Fruit fly (Drosophila melanogaster): ENCODE results near the gene CG9586.

CG9586 gene

DNA sequence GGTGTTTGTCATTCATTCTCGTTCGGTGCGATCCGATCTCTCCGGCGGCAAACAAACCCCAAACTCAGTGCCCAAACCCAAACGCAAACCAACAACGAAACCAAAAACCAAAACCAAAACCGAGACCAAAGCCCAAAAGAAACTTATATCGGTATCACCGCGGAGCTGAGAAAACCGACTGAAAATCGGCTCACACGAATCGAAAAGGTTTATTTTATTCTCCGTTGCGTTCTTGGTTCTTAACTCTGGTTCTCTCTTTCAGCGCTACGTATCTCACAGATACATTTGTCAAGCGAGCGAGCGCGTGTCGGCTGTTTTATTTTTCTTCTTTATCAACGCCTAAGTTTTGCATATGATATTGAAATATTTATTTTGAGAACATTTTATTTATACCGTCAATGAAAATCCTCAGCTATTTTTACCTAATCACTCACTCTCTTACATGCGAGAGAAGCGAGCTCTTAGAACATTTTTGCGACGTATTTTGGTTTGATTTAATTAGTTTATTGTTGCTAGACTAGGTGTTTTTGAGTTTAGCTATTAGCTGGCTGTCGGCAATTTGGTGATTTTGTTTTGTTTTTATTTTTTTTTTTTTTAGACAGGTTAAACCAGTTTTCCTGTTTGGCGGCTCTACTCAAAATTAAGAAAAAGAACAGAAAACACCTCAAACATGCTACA is 12.3 kb upstream of the CG9586 start:
- TF ChIP-seq h (GFP tag; optimal IDR thresholded peaks at IDR 0.05): peak; percentile 34
- TF ChIP-seq sv (GFP tag; optimal IDR thresholded peaks at IDR 0.05): no peak
- TF ChIP-seq tai (GFP tag; optimal IDR thresholded peaks at IDR 0.05): peak; percentile 59
- peak; percentile 41 for TF ChIP-seq CrebA (GFP tag; optimal IDR thresholded peaks at IDR 0.05; ENCODE audit: borderline replicate concordance)
- TF ChIP-seq usp (GFP tag; optimal IDR thresholded peaks at IDR 0.05): no peak
- peak; percentile 5 for TF ChIP-seq Hnf4 (GFP tag; optimal IDR thresholded peaks at IDR 0.05)
- peak in 1 of 2 experiments; percentile 4 for TF ChIP-seq dl (GFP tag; optimal IDR thresholded peaks at IDR 0.05; ENCODE audit: insufficient read depth in 1 of 2, partially characterized antibody in 2 of 2)

DNA sequence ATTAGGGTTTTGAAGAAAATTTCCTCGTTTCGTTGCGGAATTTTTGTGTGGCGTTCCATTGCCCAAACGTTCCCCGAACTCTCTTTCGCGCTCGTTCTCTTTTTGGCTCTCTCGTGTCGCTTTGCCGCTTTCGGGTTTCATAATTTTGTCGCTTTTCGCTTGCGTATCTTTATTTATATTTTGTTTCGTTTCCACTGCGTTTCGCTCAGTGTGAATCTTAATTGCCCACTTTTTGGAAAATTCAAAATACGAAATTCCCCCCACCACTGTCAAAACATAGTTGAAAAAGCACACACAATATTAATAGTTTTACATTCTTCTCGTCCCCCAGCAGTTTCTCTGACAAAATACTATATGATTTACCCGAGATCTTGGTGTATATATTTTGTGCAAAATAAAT is 10.5 kb upstream of the CG9586 start:
- TF ChIP-seq Hr78 (GFP tag; optimal IDR thresholded peaks at IDR 0.05) (no peak), Abd-B (GFP tag; optimal IDR thresholded peaks at IDR 0.05) (no peak), sv (GFP tag; optimal IDR thresholded peaks at IDR 0.05) (no peak), dl (GFP tag; optimal IDR thresholded peaks at IDR 0.05; ENCODE audit: insufficient read depth in 1 of 2, partially characterized antibody in 2 of 2) (peak in 1 of 2 experiments; percentile 45), Hnf4 (GFP tag; optimal IDR thresholded peaks at IDR 0.05) (no peak), brk (GFP tag; optimal IDR thresholded peaks at IDR 0.05) (peak; percentile 15), Rel (GFP tag; optimal IDR thresholded peaks at IDR 0.05) (peak; percentile 52), Rel (tag; optimal IDR thresholded peaks at IDR 0.05) (peak; percentile 10), GATAd (GFP tag; optimal IDR thresholded peaks at IDR 0.05) (no peak), br (GFP tag; optimal IDR thresholded peaks at IDR 0.05) (no peak), jim (GFP tag; optimal IDR thresholded peaks at IDR 0.05) (no peak), Dif (GFP tag; optimal IDR thresholded peaks at IDR 0.05; ENCODE audit: partially characterized antibody) (peak; percentile 25), N (GFP tag; optimal IDR thresholded peaks at IDR 0.05) (no peak), h (GFP tag; optimal IDR thresholded peaks at IDR 0.05) (no peak), tai (GFP tag; optimal IDR thresholded peaks at IDR 0.05) (peak; percentile 23), sage (GFP tag; optimal IDR thresholded peaks at IDR 0.05) (peak; percentile 40)

DNA sequence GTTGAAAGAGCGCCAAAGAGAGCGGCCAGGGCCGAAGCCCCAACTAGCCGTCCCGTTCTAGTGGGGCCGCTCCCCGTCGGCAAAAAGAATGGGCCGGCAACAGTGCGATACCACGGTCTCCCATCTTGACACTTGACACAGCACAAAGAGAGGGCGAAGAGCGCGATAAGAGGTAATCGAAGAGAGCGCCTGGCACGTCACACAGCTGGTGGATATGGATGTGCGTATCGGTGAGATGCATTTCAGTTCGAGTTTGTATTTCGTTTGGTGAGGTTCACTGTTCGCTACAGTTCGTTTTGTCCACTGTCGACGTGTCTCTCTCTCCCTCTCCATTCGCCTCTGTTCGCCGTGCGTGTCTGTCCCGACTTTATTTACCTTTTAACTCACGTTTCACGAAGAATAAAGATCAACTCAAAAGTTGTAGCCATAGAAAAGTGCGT is 9.8 kb upstream of the CG9586 start:
- TF ChIP-seq Jra (GFP tag; optimal IDR thresholded peaks at IDR 0.05) (peak; percentile 63), Hr83 (GFP tag; optimal IDR thresholded peaks at IDR 0.05; ENCODE audit: poor library complexity, severe bottlenecking) (peak; percentile 84), CG9705 (GFP tag; optimal IDR thresholded peaks at IDR 0.05) (no peak), dl (GFP tag; optimal IDR thresholded peaks at IDR 0.05; ENCODE audit: insufficient read depth in 1 of 2, partially characterized antibody in 2 of 2) (peak; percentile 82 to 94), rgr (GFP tag; optimal IDR thresholded peaks at IDR 0.05) (peak; percentile 40), jim (GFP tag; optimal IDR thresholded peaks at IDR 0.05) (no peak), Sp1 (GFP tag; optimal IDR thresholded peaks at IDR 0.05) (peak; percentile 70), ey (GFP tag; optimal IDR thresholded peaks at IDR 0.05) (no peak), sage (GFP tag; optimal IDR thresholded peaks at IDR 0.05) (peak; percentile 9), Rel (GFP tag; optimal IDR thresholded peaks at IDR 0.05) (no peak), Rel (tag; optimal IDR thresholded peaks at IDR 0.05) (peak; percentile 66), CG32264 (GFP tag; optimal IDR thresholded peaks at IDR 0.05) (peak; percentile 28), br (GFP tag; optimal IDR thresholded peaks at IDR 0.05) (peak; percentile 57), CrebA (GFP tag; optimal IDR thresholded peaks at IDR 0.05; ENCODE audit: borderline replicate concordance) (peak; percentile 56), Myc (optimal IDR thresholded peaks at IDR 0.05) (no peak), psq (GFP tag; optimal IDR thresholded peaks at IDR 0.05) (peak; percentile 64), Vsx2 (GFP tag; optimal IDR thresholded peaks at IDR 0.05; ENCODE audit: partially characterized antibody) (peak; percentile 48), Abd-B (GFP tag; optimal IDR thresholded peaks at IDR 0.05) (no peak), fru (GFP tag; optimal IDR thresholded peaks at IDR 0.05) (peak; percentile 33), Dfd (GFP tag; optimal IDR thresholded peaks at IDR 0.05) (no peak), Dif (GFP tag; optimal IDR thresholded peaks at IDR 0.05; ENCODE audit: partially characterized antibody) (peak; percentile 96), foxo (GFP tag; optimal IDR thresholded peaks at IDR 0.05) (peak in 1 of 2 experiments; percentile 1), h (GFP tag; optimal IDR thresholded peaks at IDR 0.05) (peak; percentile 55)

DNA sequence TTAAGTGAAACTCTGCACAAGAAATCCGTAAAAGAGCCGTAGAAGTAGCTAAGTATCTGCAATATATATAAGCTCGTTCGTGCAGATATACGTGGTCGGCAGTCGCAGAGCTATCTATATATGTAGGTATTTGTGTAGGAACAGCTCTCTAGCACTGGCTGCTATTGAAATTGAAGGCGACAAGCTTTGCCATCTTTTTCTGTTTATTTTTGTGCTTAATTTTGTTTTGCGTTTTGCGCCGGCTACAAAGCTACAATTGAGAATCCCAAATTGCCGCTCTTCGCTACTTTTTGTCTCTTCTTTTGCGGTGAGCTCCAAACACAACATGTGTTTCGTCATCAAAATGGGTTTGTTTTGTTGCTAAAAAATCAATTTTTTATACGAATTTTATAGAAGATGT is 8.9 kb upstream of the CG9586 start:
- TF ChIP-seq foxo (GFP tag; optimal IDR thresholded peaks at IDR 0.05) (peak in 1 of 2 experiments; percentile 91), Dif (GFP tag; optimal IDR thresholded peaks at IDR 0.05; ENCODE audit: partially characterized antibody) (peak; percentile 39), OdsH (GFP tag; optimal IDR thresholded peaks at IDR 0.05) (no peak), dmrt93B (GFP tag; optimal IDR thresholded peaks at IDR 0.05) (no peak), Mio (GFP tag; optimal IDR thresholded peaks at IDR 0.05) (no peak), CG32264 (GFP tag; optimal IDR thresholded peaks at IDR 0.05) (peak; percentile 77), Vsx2 (GFP tag; optimal IDR thresholded peaks at IDR 0.05; ENCODE audit: partially characterized antibody) (no peak), pan (optimal IDR thresholded peaks at IDR 0.05) (no peak), psq (GFP tag; optimal IDR thresholded peaks at IDR 0.05) (no peak), Hr83 (GFP tag; optimal IDR thresholded peaks at IDR 0.05; ENCODE audit: poor library complexity, severe bottlenecking) (peak; percentile 65), rgr (GFP tag; optimal IDR thresholded peaks at IDR 0.05) (peak; percentile 8), CG9705 (GFP tag; optimal IDR thresholded peaks at IDR 0.05) (no peak), jim (GFP tag; optimal IDR thresholded peaks at IDR 0.05) (no peak), dsf (GFP tag; optimal IDR thresholded peaks at IDR 0.05; ENCODE audit: borderline replicate concordance) (no peak), brk (GFP tag; optimal IDR thresholded peaks at IDR 0.05) (peak; percentile 88), dl (GFP tag; optimal IDR thresholded peaks at IDR 0.05; ENCODE audit: insufficient read depth in 1 of 2, partially characterized antibody in 2 of 2) (no peak), Abd-B (GFP tag; optimal IDR thresholded peaks at IDR 0.05) (no peak), sv (GFP tag; optimal IDR thresholded peaks at IDR 0.05) (no peak), lola (GFP tag; optimal IDR thresholded peaks at IDR 0.05) (no peak), Hr78 (GFP tag; optimal IDR thresholded peaks at IDR 0.05) (no peak), usp (GFP tag; optimal IDR thresholded peaks at IDR 0.05) (no peak), h (GFP tag; optimal IDR thresholded peaks at IDR 0.05) (peak; percentile 2), CrebA (GFP tag; optimal IDR thresholded peaks at IDR 0.05; ENCODE audit: borderline replicate concordance) (peak; percentile 96), sage (GFP tag; optimal IDR thresholded peaks at IDR 0.05) (peak; percentile 87), tai (GFP tag; optimal IDR thresholded peaks at IDR 0.05) (peak; percentile 63), br (GFP tag; optimal IDR thresholded peaks at IDR 0.05) (no peak), woc (GFP tag; optimal IDR thresholded peaks at IDR 0.05) (no peak), Jra (GFP tag; optimal IDR thresholded peaks at IDR 0.05) (peak; percentile 26)
